Fruit fly (Drosophila melanogaster) whole organism, pupa: ENCODE data around the gene Ssb-c31a.

Experiments used
- CG10348 ChIP-seq: fragments of 200-800 bp; sonication (Bioruptor generic); IDR thresholded peaks from 2 replicates; pipeline ENCODE4 v1.3.6; 2022; ENCODE audit warnings: missing biosample characterization, missing genetic modification characterization
- CG12605 ChIP-seq: fragments of 200-800 bp; sonication (Bioruptor generic); IDR thresholded peaks from 2 replicates; pipeline ENCODE4 v1.3.6; 2022; ENCODE audit warnings: missing biosample characterization, missing genetic modification characterization
- CG13204 ChIP-seq: fragments of 200-800 bp; sonication (Bioruptor generic); optimal IDR thresholded peaks from 2 replicates; lab custom pipeline; 2018; ENCODE audit warnings: missing biosample characterization, mild to moderate bottlenecking, missing genetic modification characterization, moderate library complexity
- CG14655 ChIP-seq: fragments of 200-800 bp; sonication (Bioruptor generic); optimal IDR thresholded peaks from 3 replicates; lab custom pipeline; 2017; ENCODE audit warnings: mild to moderate bottlenecking, missing biosample characterization, missing genetic modification reagents, missing genetic modification characterization
- CG15710 ChIP-seq: fragments of 200-800 bp; sonication (Bioruptor generic); optimal IDR thresholded peaks from 2 replicates; lab custom pipeline; 2018; ENCODE audit warnings: missing biosample characterization, mild to moderate bottlenecking, missing genetic modification characterization, moderate library complexity
- CG17806 ChIP-seq: fragments of 200-800 bp; sonication (Bioruptor generic); optimal IDR thresholded peaks from 2 replicates; lab custom pipeline; 2018; ENCODE audit warnings: missing biosample characterization, mild to moderate bottlenecking, missing genetic modification characterization, moderate library complexity
- CG32121 ChIP-seq: fragments of 200-800 bp; sonication (Bioruptor generic); IDR thresholded peaks from 2 replicates; pipeline ENCODE4 v1.3.6; 2022; ENCODE audit warnings: missing biosample characterization, missing genetic modification characterization
- CG34367 ChIP-seq: fragments of 200-800 bp; sonication (Bioruptor generic); optimal IDR thresholded peaks from 2 replicates; lab custom pipeline; 2018; ENCODE audit warnings: missing biosample characterization, mild to moderate bottlenecking, missing genetic modification characterization
- CG4496 ChIP-seq: fragments of 200-800 bp; sonication (Bioruptor generic); IDR thresholded peaks from 3 replicates; pipeline ENCODE4 v1.3.6; 2022; ENCODE audit warnings: missing biosample characterization, missing genetic modification characterization
- CG8159 ChIP-seq: fragments of 200-800 bp; sonication (Bioruptor generic); optimal IDR thresholded peaks from 3 replicates; lab custom pipeline; 2018; ENCODE audit warnings: missing biosample characterization, mild to moderate bottlenecking, missing genetic modification characterization, moderate library complexity
- CG8301 ChIP-seq: fragments of 200-800 bp; sonication (Bioruptor generic); optimal IDR thresholded peaks from 2 replicates; lab custom pipeline; 2018; ENCODE audit warnings: missing biosample characterization, mild to moderate bottlenecking, missing genetic modification characterization
- CG9948 ChIP-seq: fragments of 200-800 bp; sonication (Bioruptor generic); optimal IDR thresholded peaks from 2 replicates; lab custom pipeline; 2018; ENCODE audit warnings: missing biosample characterization, mild to moderate bottlenecking, missing genetic modification characterization, moderate library complexity
- D1 ChIP-seq: fragments of 200-800 bp; sonication (Bioruptor generic); optimal IDR thresholded peaks from 2 replicates; lab custom pipeline; 2018; ENCODE audit warnings: missing biosample characterization, mild to moderate bottlenecking, missing genetic modification characterization, moderate library complexity
- EcR ChIP-seq: fragments of 200-800 bp; sonication (Bioruptor generic); optimal IDR thresholded peaks from 3 replicates; lab custom pipeline; 2019; ENCODE audit warnings: missing biosample characterization, missing genetic modification characterization, mild to moderate bottlenecking, moderate library complexity, missing genetic modification reagents
- Ets98B ChIP-seq: fragments of 200-800 bp; sonication (Bioruptor generic); IDR thresholded peaks from 2 replicates; pipeline ENCODE4 v1.3.6; 2022; ENCODE audit warnings: missing biosample characterization, missing genetic modification characterization
- Pif1A ChIP-seq: fragments of 200-800 bp; sonication (Bioruptor generic); optimal IDR thresholded peaks from 3 replicates; lab custom pipeline; 2016; ENCODE audit warnings: missing biosample characterization, missing genetic modification characterization
- Pif1B ChIP-seq: fragments of 200-800 bp; sonication (Bioruptor generic); optimal IDR thresholded peaks from 3 replicates; lab custom pipeline; 2016; ENCODE audit warnings: missing biosample characterization, missing genetic modification characterization
- Snoo ChIP-seq: fragments of 200-800 bp; sonication (Bioruptor generic); optimal IDR thresholded peaks from 3 replicates; lab custom pipeline; 2017; ENCODE audit warnings: missing biosample characterization, mild to moderate bottlenecking, missing genetic modification characterization, inconsistent platforms
- fd96Ca ChIP-seq: fragments of 200-800 bp; sonication (Bioruptor generic); IDR thresholded peaks from 3 replicates; pipeline ENCODE4 v1.3.6; 2022; ENCODE audit warnings: missing biosample characterization, missing genetic modification characterization
- gl ChIP-seq: fragments of 200-800 bp; sonication (Bioruptor generic); optimal IDR thresholded peaks from 2 replicates; lab custom pipeline; 2018; ENCODE audit warnings: missing biosample characterization, mild to moderate bottlenecking, missing genetic modification characterization
- rn ChIP-seq: fragments of 200-800 bp; sonication (Bioruptor generic); IDR thresholded peaks from 2 replicates; pipeline ENCODE4 v1.3.6; 2022; ENCODE audit warnings: missing biosample characterization, missing genetic modification characterization

Ssb-c31a gene

dm6 chr2L:8217917-8218316 lies 6.8 kb downstream of the Ssb-c31a start, which contains the start of gene CG8292:
Gene CG8292, minus strand, starts transcription at chr2L:8218017.
- TF ChIP-seq Pif1A (no peak), CG32121 (GFP tag; lab: Robert Waterston, UW) (no peak), CG4496 (no peak), gl (tag; lab: Kevin White, UChicago) (no peak), CG9948 (tag; lab: Kevin White, UChicago) (no peak), EcR (GFP tag; lab: Kevin White, UChicago) (no peak), CG17806 (no peak), fd96Ca (GFP tag; lab: Robert Waterston, UW) (no peak), rn (GFP tag; lab: Robert Waterston, UW) (no peak), CG12605 (GFP tag; lab: Robert Waterston, UW) (no peak), CG13204 (GFP tag; lab: Kevin White, UChicago) (no peak), CG34367 (tag; lab: Kevin White, UChicago) (no peak), CG14655 (GFP tag; lab: Kevin White, UChicago) (no peak), CG8301 (tag; lab: Kevin White, UChicago) (no peak), CG8159 (tag; lab: Kevin White, UChicago) (no peak)

dm6 chr2L:8220393-8220934 lies 9.3 kb downstream of the Ssb-c31a start, which contains the start of gene Snx6:
Gene Snx6, minus strand, starts transcription at chr2L:8220741.
- TF ChIP-seq EcR (GFP tag; lab: Kevin White, UChicago) (peak; percentile 39), CG32121 (GFP tag; lab: Robert Waterston, UW) (no peak)

dm6 chr2L:8229134-8229533 lies 18.0 kb downstream of the Ssb-c31a start:
- peak; percentile 71 for TF ChIP-seq CG32121 (GFP tag; lab: Robert Waterston, UW)
- no peak for TF ChIP-seq CG10348
- TF ChIP-seq CG12605 (GFP tag; lab: Robert Waterston, UW) = peak; percentile 29
- peak; percentile 29 for TF ChIP-seq CG17806
- TF ChIP-seq Ets98B = peak; percentile 84
- no peak for TF ChIP-seq Pif1B (GFP tag; lab: Kevin White, UChicago)
- no peak for TF ChIP-seq CG34367 (tag; lab: Kevin White, UChicago)
- TF ChIP-seq fd96Ca (GFP tag; lab: Robert Waterston, UW) = peak; percentile 85
- TF ChIP-seq CG4496 = peak; percentile 87
- no peak for TF ChIP-seq Pif1A

- TF ChIP-seq Pif1B (GFP tag; lab: Kevin White, UChicago) (peak; percentile 47), CG15710 (tag; lab: Kevin White, UChicago) (peak; percentile 53), CG17806 (peak; percentile 63), fd96Ca (GFP tag; lab: Robert Waterston, UW) (peak; percentile 73), EcR (GFP tag; lab: Kevin White, UChicago) (no peak), CG10348 (0 out of 2 replicates have a peak, but pooled peaks have one; percentile 11), Ets98B (peak; percentile 80), CG9948 (tag; lab: Kevin White, UChicago) (peak; percentile 51), CG13204 (GFP tag; lab: Kevin White, UChicago) (no peak), CG34367 (tag; lab: Kevin White, UChicago) (peak; percentile 43), Pif1A (no peak), D1 (tag; lab: Kevin White, UChicago) (no peak), CG8301 (tag; lab: Kevin White, UChicago) (peak; percentile 38), CG4496 (peak; percentile 86), CG32121 (GFP tag; lab: Robert Waterston, UW) (peak; percentile 82), CG12605 (GFP tag; lab: Robert Waterston, UW) (peak; percentile 76), CG14655 (GFP tag; lab: Kevin White, UChicago) (peak; percentile 47), rn (GFP tag; lab: Robert Waterston, UW) (peak; percentile 72), CG8159 (tag; lab: Kevin White, UChicago) (peak; percentile 69), Snoo (tag; lab: Kevin White, UChicago) (peak; percentile 56), gl (tag; lab: Kevin White, UChicago) (no peak)
- TF ChIP-seq, all 21 proteins: peak for 16
Measured at dm6 chr2L:8229628-8230027, 18.5 kb downstream of the Ssb-c31a start.

dm6 chr2L:8230255-8230654 lies 19.1 kb downstream of the Ssb-c31a start:
- TF ChIP-seq CG8159 (tag; lab: Kevin White, UChicago) = peak; percentile 48
- TF ChIP-seq Pif1A = no peak
- no peak for TF ChIP-seq CG10348
- peak; percentile 32 for TF ChIP-seq CG8301 (tag; lab: Kevin White, UChicago)
- peak; percentile 64; the same call in 1 of the 3 replicates for TF ChIP-seq CG4496
- TF ChIP-seq CG13204 (GFP tag; lab: Kevin White, UChicago) = no peak
- no peak for TF ChIP-seq CG9948 (tag; lab: Kevin White, UChicago)
- TF ChIP-seq CG12605 (GFP tag; lab: Robert Waterston, UW) = 0 out of 2 replicates have a peak, but pooled peaks have one; percentile 10
- TF ChIP-seq gl (tag; lab: Kevin White, UChicago) = no peak
- TF ChIP-seq CG15710 (tag; lab: Kevin White, UChicago) = peak; percentile 28
- peak; percentile 7 for TF ChIP-seq CG14655 (GFP tag; lab: Kevin White, UChicago)
- peak; percentile 26 for TF ChIP-seq CG17806
- TF ChIP-seq Snoo (tag; lab: Kevin White, UChicago) = no peak

- TF ChIP-seq CG12605 (GFP tag; lab: Robert Waterston, UW) (peak; percentile 84), gl (tag; lab: Kevin White, UChicago) (peak; percentile 89), CG15710 (tag; lab: Kevin White, UChicago) (peak; percentile 91), Pif1A (peak; percentile 84), Snoo (tag; lab: Kevin White, UChicago) (peak; percentile 55), EcR (GFP tag; lab: Kevin White, UChicago) (peak; percentile 20), CG34367 (tag; lab: Kevin White, UChicago) (peak; percentile 91), Pif1B (GFP tag; lab: Kevin White, UChicago) (peak; percentile 85), D1 (tag; lab: Kevin White, UChicago) (peak; percentile 49), CG32121 (GFP tag; lab: Robert Waterston, UW) (peak; percentile 60), CG4496 (peak; percentile 91), CG13204 (GFP tag; lab: Kevin White, UChicago) (peak; percentile 81), CG17806 (peak; percentile 91), rn (GFP tag; lab: Robert Waterston, UW) (0 out of 2 replicates have a peak, but pooled peaks have one; percentile 26), CG10348 (no peak), CG9948 (tag; lab: Kevin White, UChicago) (peak; percentile 89), Ets98B (peak; percentile 75), CG8301 (tag; lab: Kevin White, UChicago) (peak; percentile 85), CG8159 (tag; lab: Kevin White, UChicago) (peak; percentile 89), fd96Ca (GFP tag; lab: Robert Waterston, UW) (peak; percentile 89), CG14655 (GFP tag; lab: Kevin White, UChicago) (peak; percentile 89)
Measured at dm6 chr2L:8232389-8232788, 21.2 kb downstream of the Ssb-c31a start.
